Worm (Caenorhabditis elegans) whole organism, L1 larva: ENCODE results near the gene B0393.9.
"Not testable (repeated sequence)": the region's sequence is repeated elsewhere in the genome, so short reads cannot be mapped to it uniquely, and the experiment has no call there.

ENCODE experiments used
- elt-3 ChIP-seq, 6 experiments: fragments of 150-350 bp in 1 of 6; sonication (generic microtip); optimal IDR thresholded peaks; 2 replicates each; lab custom pipeline; 2017 to 2018; ENCODE audit warnings: missing biosample characterization in 6 of 6, missing genetic modification characterization in 6 of 6, inconsistent platforms in 1 of 6
- nhr-19 ChIP-seq: fragments of 200-800 bp; sonication (Bioruptor generic); conservative IDR thresholded peaks from 2 replicates; pipeline ENCODE4 v1.3.6; 2022; ENCODE audit warnings: missing genetic modification characterization, missing compliant biosample characterization
- nhr-237 ChIP-seq: fragments of 150-350 bp; optimal IDR thresholded peaks from 2 replicates; lab custom pipeline; 2014; ENCODE audit warnings: missing biosample characterization, missing genetic modification characterization

DNA sequence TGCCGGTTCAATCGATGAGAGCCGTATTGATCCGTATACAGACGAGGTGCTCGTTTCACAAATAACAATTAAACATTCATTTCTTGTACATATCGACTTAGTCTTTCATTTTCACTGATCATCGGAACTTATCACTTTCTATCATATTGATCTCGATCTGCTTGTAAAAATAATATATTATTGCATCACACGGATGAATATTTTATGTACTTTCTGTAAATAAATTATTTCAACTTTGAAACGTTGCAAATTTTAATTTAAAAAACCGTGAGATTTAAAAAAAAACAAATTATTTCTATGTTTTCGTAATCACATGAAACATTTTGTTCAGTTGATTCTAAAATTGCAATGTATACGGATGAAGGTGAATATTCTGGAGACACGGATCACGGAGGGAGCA, 37.3 kb downstream of the B0393.9 start, which contains the start of gene twk-6:
- not testable (repeated sequence) for TF ChIP-seq nhr-237; nhr-19 (GFP tag; lab: Robert Waterston, UW); elt-3 (tag; optimal IDR thresholded peaks at IDR 0.05; lab: Kevin White, UChicago)
